Worm (Caenorhabditis elegans) whole organism, mixed stage, embryonic: ENCODE data around the gene F54F11.1.
A peak's percentile ranks its signal among the peaks of the same experiment; 100 is the strongest.

ENCODE experiments used
- M03D4.4 ChIP-seq: sonication (generic microtip); optimal IDR thresholded peaks from 2 replicates; lab custom pipeline; 2017; ENCODE audit warnings: mild to moderate bottlenecking, missing genetic modification characterization, missing compliant biosample characterization
- bed-3 ChIP-seq: fragments of 200-800 bp; sonication (Bioruptor generic); optimal IDR thresholded peaks from 3 replicates; lab custom pipeline; 2018; ENCODE audit warnings: mild to moderate bottlenecking, missing genetic modification characterization, moderate library complexity, missing compliant biosample characterization
- blmp-1 ChIP-seq: fragments of 150-350 bp; optimal IDR thresholded peaks from 2 replicates; lab custom pipeline; 2014; ENCODE audit warnings: missing biosample characterization, missing genetic modification characterization
- ceh-39 ChIP-seq: fragments of 150-350 bp; optimal IDR thresholded peaks from 2 replicates; lab custom pipeline; 2014; ENCODE audit warnings: missing biosample characterization, missing genetic modification characterization
- ceh-43 ChIP-seq: fragments of 200-800 bp; sonication (Bioruptor generic); optimal IDR thresholded peaks from 2 replicates; lab custom pipeline; 2018; ENCODE audit warnings: mild to moderate bottlenecking, missing genetic modification characterization, moderate library complexity, missing compliant biosample characterization
- ceh-83 ChIP-seq: fragments of 200-800 bp; sonication (Bioruptor generic); optimal IDR thresholded peaks from 2 replicates; lab custom pipeline; 2018; ENCODE audit warnings: mild to moderate bottlenecking, missing genetic modification characterization, missing compliant biosample characterization
- ces-1 ChIP-seq: fragments of 150-350 bp; optimal IDR thresholded peaks from 2 replicates; lab custom pipeline; 2014; ENCODE audit warnings: missing biosample characterization, missing genetic modification reagents, missing genetic modification characterization
- cnd-1 ChIP-seq: fragments of 200-800 bp; sonication (Bioruptor generic); optimal IDR thresholded peaks from 2 replicates; lab custom pipeline; 2018; ENCODE audit warnings: mild to moderate bottlenecking, missing genetic modification characterization, missing compliant biosample characterization
- drap-1 ChIP-seq: fragments of 200-800 bp; sonication (Bioruptor generic); optimal IDR thresholded peaks from 3 replicates; lab custom pipeline; 2018; ENCODE audit warnings: mild to moderate bottlenecking, missing genetic modification characterization, missing compliant biosample characterization
- elt-1 ChIP-seq: sonication (generic microtip); optimal IDR thresholded peaks from 2 replicates; lab custom pipeline; 2017; ENCODE audit warnings: missing genetic modification characterization, mild to moderate bottlenecking, missing compliant biosample characterization, antibody characterized with exemption, moderate library complexity, borderline replicate concordance; ENCODE audit not compliant: insufficient read depth
- elt-3 ChIP-seq: fragments of 150-350 bp; optimal IDR thresholded peaks from 2 replicates; lab custom pipeline; 2014; ENCODE audit warnings: missing biosample characterization, missing genetic modification characterization
- ham-2 ChIP-seq: fragments of 200-800 bp; sonication (Bioruptor generic); optimal IDR thresholded peaks from 2 replicates; lab custom pipeline; 2018; ENCODE audit warnings: mild to moderate bottlenecking, missing genetic modification characterization, missing compliant biosample characterization
- hlh-1 ChIP-seq: fragments of 150-350 bp; optimal IDR thresholded peaks from 2 replicates; lab custom pipeline; 2014; ENCODE audit warnings: missing biosample characterization, missing genetic modification reagents, missing genetic modification characterization
- lin-13 ChIP-seq: fragments of 150-350 bp; optimal IDR thresholded peaks from 2 replicates; lab custom pipeline; 2014; ENCODE audit warnings: missing biosample characterization, missing genetic modification characterization
- lin-32 ChIP-seq: fragments of 200-800 bp; sonication (Bioruptor generic); optimal IDR thresholded peaks from 2 replicates; lab custom pipeline; 2018; ENCODE audit warnings: mild to moderate bottlenecking, missing genetic modification characterization, missing compliant biosample characterization
- lsy-2 ChIP-seq: fragments of 150-350 bp; optimal IDR thresholded peaks from 2 replicates; lab custom pipeline; 2014; ENCODE audit warnings: missing biosample characterization, missing genetic modification characterization
- mep-1 ChIP-seq: fragments of 150-350 bp; optimal IDR thresholded peaks from 2 replicates; lab custom pipeline; 2017; ENCODE audit warnings: missing biosample characterization, missing genetic modification reagents, missing genetic modification characterization, inconsistent platforms
- mls-2 ChIP-seq: sonication (generic microtip); optimal IDR thresholded peaks from 2 replicates; lab custom pipeline; 2016; ENCODE audit warnings: mild to moderate bottlenecking, missing genetic modification characterization, moderate library complexity, missing compliant biosample characterization
- nhr-12 ChIP-seq: fragments of 150-350 bp; optimal IDR thresholded peaks from 2 replicates; lab custom pipeline; 2014; ENCODE audit warnings: missing biosample characterization, missing genetic modification characterization
- nhr-2 ChIP-seq: fragments of 150-350 bp; optimal IDR thresholded peaks from 2 replicates; lab custom pipeline; 2014; ENCODE audit warnings: missing biosample characterization, missing genetic modification characterization
- nhr-28 ChIP-seq: fragments of 150-350 bp; optimal IDR thresholded peaks from 2 replicates; lab custom pipeline; 2014; ENCODE audit warnings: missing biosample characterization, missing genetic modification characterization
- nhr-76 ChIP-seq: sonication (generic microtip); optimal IDR thresholded peaks from 2 replicates; lab custom pipeline; 2017; ENCODE audit warnings: missing biosample characterization, missing genetic modification characterization
- pha-4 ChIP-seq: fragments of 150-350 bp; optimal IDR thresholded peaks from 2 replicates; lab custom pipeline; 2018; ENCODE audit warnings: missing biosample characterization, missing genetic modification reagents, missing genetic modification characterization
- sem-2 ChIP-seq: fragments of 200-800 bp; sonication (Bioruptor generic); optimal IDR thresholded peaks from 2 replicates; lab custom pipeline; 2018; ENCODE audit warnings: mild to moderate bottlenecking, missing genetic modification characterization, missing compliant biosample characterization
- snpc-4 ChIP-seq: fragments of 150-350 bp; optimal IDR thresholded peaks from 2 replicates; lab custom pipeline; 2014; ENCODE audit warnings: missing biosample characterization, missing genetic modification characterization
- sptf-1 ChIP-seq: sonication (generic microtip); optimal IDR thresholded peaks from 2 replicates; lab custom pipeline; 2017; ENCODE audit warnings: mild to moderate bottlenecking, missing genetic modification characterization, moderate library complexity, missing compliant biosample characterization
- tbx-8 ChIP-seq: fragments of 200-800 bp; sonication (Bioruptor generic); optimal IDR thresholded peaks from 2 replicates; lab custom pipeline; 2018; ENCODE audit warnings: mild to moderate bottlenecking, missing genetic modification characterization, moderate library complexity, missing compliant biosample characterization
- unc-120 ChIP-seq: sonication (generic microtip); optimal IDR thresholded peaks from 2 replicates; lab custom pipeline; 2017; ENCODE audit warnings: missing genetic modification characterization, missing compliant biosample characterization; ENCODE audit not compliant: poor library complexity, severe bottlenecking
- unc-39 ChIP-seq: fragments of 150-350 bp; optimal IDR thresholded peaks from 2 replicates; lab custom pipeline; 2014; ENCODE audit warnings: missing biosample characterization, missing genetic modification characterization
- unc-62 ChIP-seq: fragments of 150-350 bp; optimal IDR thresholded peaks from 2 replicates; lab custom pipeline; 2014; ENCODE audit warnings: missing biosample characterization, missing genetic modification reagents, missing genetic modification characterization
- zip-8 ChIP-seq: fragments of 150-350 bp; optimal IDR thresholded peaks from 2 replicates; lab custom pipeline; 2014; ENCODE audit warnings: missing biosample characterization, missing genetic modification characterization
- ztf-11 ChIP-seq: fragments of 150-350 bp; optimal IDR thresholded peaks from 2 replicates; lab custom pipeline; 2014; ENCODE audit warnings: missing biosample characterization, missing genetic modification characterization

Gene F54F11.1

DNA sequence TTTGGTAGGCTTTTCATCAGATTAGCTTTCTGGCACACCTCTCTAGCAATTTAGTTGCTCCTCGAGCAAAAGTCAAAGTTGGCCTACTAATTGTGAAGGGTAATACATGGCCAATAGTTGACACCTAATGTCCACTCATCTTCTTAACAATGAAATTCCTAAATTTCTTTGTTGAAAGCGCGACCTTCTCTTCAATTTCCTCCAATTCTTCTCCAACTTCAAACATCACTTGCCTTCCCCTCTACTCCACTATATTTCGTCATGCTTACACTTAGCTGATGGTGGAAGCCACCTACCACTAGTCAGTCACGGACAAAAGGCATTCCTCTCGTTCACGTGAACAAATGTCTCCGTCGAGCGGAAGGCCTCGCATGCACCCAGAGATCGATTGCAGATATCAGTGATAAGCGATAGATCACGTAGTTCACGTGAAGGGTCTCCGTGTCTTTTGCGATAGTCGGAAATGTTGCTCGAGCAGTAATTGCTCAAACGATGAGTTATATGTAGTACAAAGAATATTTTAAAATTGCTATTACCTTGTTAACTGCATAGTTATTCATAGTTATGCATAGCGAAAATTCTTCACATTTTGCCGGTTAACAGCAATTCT lies 34.6 kb upstream of the F54F11.1 start, which contains the start of gene E01G4.3:
TSS of gene E01G4.3 (minus strand) at position 560 of the 610 bp plus-strand sequence.
- TF ChIP-seq elt-3 (tag; lab: Kevin White, UChicago) (peak; percentile 48), ceh-39 (no peak), lin-32 (GFP tag; lab: Kevin White, UChicago) (no peak), hlh-1 (peak; percentile 72), unc-62 (peak; percentile 79), zip-8 (tag; lab: Kevin White, UChicago) (no peak), tbx-8 (GFP tag; lab: Kevin White, UChicago) (no peak), mls-2 (tag; lab: Kevin White, UChicago) (no peak), nhr-28 (tag; lab: Kevin White, UChicago) (no peak), nhr-12 (tag; lab: Kevin White, UChicago) (no peak), unc-120 (tag; lab: Kevin White, UChicago) (peak; percentile 52), sptf-1 (no peak), ham-2 (GFP tag; lab: Kevin White, UChicago) (peak; percentile 23), pha-4 (tag; lab: Kevin White, UChicago) (no peak)
- TF ChIP-seq, all 35 proteins: peak for 5

ce11 chrII:13470655-13471054 lies 33.1 kb upstream of the F54F11.1 start:
- TF ChIP-seq elt-1 (tag; lab: Kevin White, UChicago) (no peak), drap-1 (GFP tag; lab: Kevin White, UChicago) (no peak), nhr-76 (tag; lab: Kevin White, UChicago) (no peak), tbx-8 (GFP tag; lab: Kevin White, UChicago) (no peak), ceh-83 (GFP tag; lab: Kevin White, UChicago) (no peak), elt-3 (tag; lab: Kevin White, UChicago) (no peak), bed-3 (no peak), ham-2 (GFP tag; lab: Kevin White, UChicago) (no peak), lin-13 (tag; lab: Kevin White, UChicago) (no peak), snpc-4 (tag; lab: Kevin White, UChicago) (no peak), nhr-2 (no peak), blmp-1 (tag; lab: Kevin White, UChicago) (no peak), cnd-1 (tag; lab: Kevin White, UChicago) (no peak), ces-1 (GFP tag; lab: Kevin White, UChicago) (no peak), hlh-1 (no peak), ceh-43 (no peak), pha-4 (tag; lab: Kevin White, UChicago) (no peak), unc-39 (tag; lab: Kevin White, UChicago) (no peak), ztf-11 (tag; lab: Kevin White, UChicago) (no peak)

DNA sequence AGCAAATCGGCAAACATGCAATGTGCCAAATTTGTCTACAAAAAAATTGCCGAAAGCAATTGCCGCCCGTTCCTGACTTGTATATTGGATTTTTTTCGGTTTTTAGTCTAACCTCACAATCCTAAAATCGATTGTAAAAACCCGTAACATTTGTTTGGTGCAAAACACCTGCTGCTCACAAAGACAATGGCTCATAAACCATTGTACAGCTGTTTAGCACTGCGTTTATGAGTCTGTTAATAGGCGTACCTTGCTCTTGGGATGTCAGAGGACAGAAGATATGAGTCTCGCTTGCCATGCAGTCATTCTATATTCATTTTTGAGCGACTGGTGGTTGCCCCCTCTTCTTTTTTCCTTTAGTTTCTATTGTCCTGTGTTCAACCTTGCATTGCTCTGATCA lies 31.7 kb upstream of the F54F11.1 start, which contains the start of gene E01G4.5:
TSS of gene E01G4.5 (plus strand) at position 301 of the 400 bp plus-strand sequence.
- TF ChIP-seq nhr-76 (tag; lab: Kevin White, UChicago) (no peak), hlh-1 (peak; percentile 58), pha-4 (tag; lab: Kevin White, UChicago) (no peak)

- TF ChIP-seq ces-1 (GFP tag; lab: Kevin White, UChicago) (peak; percentile 30), lsy-2 (tag; lab: Kevin White, UChicago) (peak; percentile 32), unc-62 (no peak), sptf-1 (peak; percentile 28), mep-1 (peak; percentile 41), ztf-11 (tag; lab: Kevin White, UChicago) (no peak), sem-2 (no peak), M03D4.4 (tag; lab: Kevin White, UChicago) (peak; percentile 8)
These were observed 26.5 kb upstream of the F54F11.1 start for ce11 chrII:13477230-13477629.

DNA sequence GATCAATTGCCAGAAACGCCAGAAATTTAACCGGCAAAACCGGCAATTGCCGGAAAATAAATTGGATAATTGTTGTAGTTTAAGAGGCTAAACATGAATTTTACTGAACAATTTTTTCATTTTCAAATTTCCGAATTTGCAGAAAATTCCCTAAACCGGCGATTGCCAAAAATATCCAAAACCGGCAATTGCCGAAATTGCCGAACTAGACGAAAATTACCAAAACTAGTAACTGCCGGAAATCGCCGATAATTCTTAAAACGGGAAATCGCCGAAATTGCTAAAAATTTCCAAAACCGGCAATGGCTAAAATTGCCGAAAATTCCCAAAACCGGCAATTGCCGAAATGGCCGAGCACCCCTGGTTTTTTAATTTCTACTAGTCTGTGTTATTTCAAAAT lies 24.3 kb upstream of the F54F11.1 start:
- no peak for TF ChIP-seq ham-2 (GFP tag; lab: Kevin White, UChicago)
- no peak for TF ChIP-seq blmp-1 (tag; lab: Kevin White, UChicago)
- TF ChIP-seq ztf-11 (tag; lab: Kevin White, UChicago): no peak
- no peak for TF ChIP-seq mep-1
- no peak for TF ChIP-seq unc-62
- TF ChIP-seq snpc-4 (tag; lab: Kevin White, UChicago): no peak
- TF ChIP-seq ces-1 (GFP tag; lab: Kevin White, UChicago): no peak
